Worm (Caenorhabditis elegans): ENCODE measurements around the gene F14D2.15.

ce11 chrII:3296644-3297043 lies 47.0 kb downstream of the F14D2.15 start, which contains the start of gene btb-16:
- TF ChIP-seq fos-1 (tag; optimal IDR thresholded peaks at IDR 0.05) (no peak), fkh-10 (GFP tag; optimal IDR thresholded peaks at IDR 0.05) (no peak)
